Fruit fly (Drosophila melanogaster) whole organism, embryonic: ENCODE results near the gene holn1.
A peak's percentile ranks its signal among the peaks of the same experiment; 100 is the strongest.

Source experiments
- Aef1 ChIP-seq: fragments of 200-800 bp; sonication (Bioruptor generic); IDR thresholded peaks from 3 replicates; pipeline ENCODE4 v1.3.6; 2022; ENCODE audit warnings: missing biosample characterization, missing genetic modification characterization
- CG10979 ChIP-seq: fragments of 200-800 bp; sonication (Bioruptor generic); optimal IDR thresholded peaks from 2 replicates; lab custom pipeline; 2018; ENCODE audit warnings: missing biosample characterization, mild to moderate bottlenecking, missing genetic modification characterization, moderate library complexity
- CG12744 ChIP-seq: fragments of 200-800 bp; sonication (Bioruptor generic); optimal IDR thresholded peaks from 2 replicates; lab custom pipeline; 2016; ENCODE audit warnings: missing biosample characterization, missing genetic modification characterization
- CG14710 ChIP-seq: fragments of 200-800 bp; sonication (Bioruptor generic); optimal IDR thresholded peaks from 3 replicates; lab custom pipeline; 2019; ENCODE audit warnings: missing biosample characterization, mild to moderate bottlenecking, missing genetic modification characterization, moderate library complexity
- CG15073 ChIP-seq: fragments of 200-800 bp; sonication (Bioruptor generic); optimal IDR thresholded peaks from 2 replicates; lab custom pipeline; 2016; ENCODE audit warnings: missing biosample characterization, missing genetic modification characterization
- CG1647 ChIP-seq: fragments of 200-800 bp; sonication (Bioruptor generic); optimal IDR thresholded peaks from 3 replicates; lab custom pipeline; 2016; ENCODE audit warnings: missing biosample characterization, missing genetic modification characterization
- CG16779 ChIP-seq: fragments of 200-800 bp; sonication (Bioruptor generic); IDR thresholded peaks from 2 replicates; pipeline ENCODE4 v1.3.6; 2022; ENCODE audit warnings: missing biosample characterization, missing genetic modification characterization
- CG16815 ChIP-seq: fragments of 200-800 bp; sonication (Bioruptor generic); optimal IDR thresholded peaks from 3 replicates; lab custom pipeline; 2017; ENCODE audit warnings: missing biosample characterization, mild to moderate bottlenecking, missing genetic modification characterization
- CG1792 ChIP-seq: fragments of 200-800 bp; sonication (Bioruptor generic); optimal IDR thresholded peaks from 2 replicates; lab custom pipeline; 2016; ENCODE audit warnings: missing biosample characterization, missing genetic modification characterization
- CG2116 ChIP-seq: fragments of 200-800 bp; sonication (Bioruptor generic); optimal IDR thresholded peaks from 3 replicates; lab custom pipeline; 2018; ENCODE audit warnings: missing biosample characterization, mild to moderate bottlenecking, missing genetic modification characterization
- CG2199 ChIP-seq: fragments of 200-800 bp; sonication (Bioruptor generic); IDR thresholded peaks from 3 replicates; pipeline ENCODE4 v1.3.6; 2022; ENCODE audit warnings: missing biosample characterization, missing genetic modification characterization
- CG31365 ChIP-seq: fragments of 200-800 bp; sonication (Bioruptor generic); optimal IDR thresholded peaks from 2 replicates; lab custom pipeline; 2018; ENCODE audit warnings: missing biosample characterization, mild to moderate bottlenecking, missing genetic modification characterization
- CG31388 ChIP-seq: fragments of 200-800 bp; sonication (Bioruptor generic); optimal IDR thresholded peaks from 2 replicates; lab custom pipeline; 2016; ENCODE audit warnings: missing biosample characterization, missing genetic modification characterization
- CG3838 ChIP-seq: fragments of 200-800 bp; sonication (Bioruptor generic); optimal IDR thresholded peaks from 3 replicates; lab custom pipeline; 2016; ENCODE audit warnings: missing biosample characterization, missing genetic modification characterization
- CG3995 ChIP-seq: fragments of 200-800 bp; sonication (Bioruptor generic); optimal IDR thresholded peaks from 3 replicates; lab custom pipeline; 2016; ENCODE audit warnings: missing biosample characterization, missing genetic modification characterization
- CG5245 ChIP-seq: fragments of 200-800 bp; sonication (Bioruptor generic); optimal IDR thresholded peaks from 3 replicates; lab custom pipeline; 2016; ENCODE audit warnings: missing biosample characterization, missing genetic modification characterization
- CG6791 ChIP-seq: fragments of 200-800 bp; sonication (Bioruptor generic); IDR thresholded peaks from 3 replicates; pipeline ENCODE4 v1.3.6; 2022; ENCODE audit warnings: missing biosample characterization, missing genetic modification characterization; ENCODE audit not compliant: partially characterized antibody
- CG8290 ChIP-seq, 3 experiments: fragments of 200-800 bp; sonication (Bioruptor generic); optimal IDR thresholded peaks; 2 replicates each; lab custom pipeline; 2016 to 2019; ENCODE audit warnings: missing biosample characterization in 3 of 3, missing genetic modification characterization in 3 of 3, mild to moderate bottlenecking in 2 of 3, moderate library complexity in 1 of 3
- CG8765 ChIP-seq: fragments of 200-800 bp; sonication (Bioruptor generic); IDR thresholded peaks from 2 replicates; pipeline ENCODE4 v1.3.6; 2022; ENCODE audit warnings: missing biosample characterization, missing genetic modification characterization
- Camta ChIP-seq: fragments of 200-800 bp; sonication (Bioruptor generic); optimal IDR thresholded peaks from 2 replicates; lab custom pipeline; 2016; ENCODE audit warnings: missing biosample characterization, missing genetic modification characterization
- Dbx ChIP-seq: fragments of 200-800 bp; sonication (Bioruptor generic); IDR thresholded peaks from 3 replicates; pipeline ENCODE4 v1.3.6; 2022; ENCODE audit warnings: missing biosample characterization, missing genetic modification characterization
- Dip2 ChIP-seq: fragments of 200-800 bp; sonication (Bioruptor generic); IDR thresholded peaks from 2 replicates; pipeline ENCODE4 v1.3.6; 2022; ENCODE audit warnings: missing biosample characterization, missing genetic modification characterization
- Fer1 ChIP-seq: fragments of 200-800 bp; sonication (Bioruptor generic); optimal IDR thresholded peaks from 2 replicates; lab custom pipeline; 2017; ENCODE audit warnings: missing biosample characterization, mild to moderate bottlenecking, missing genetic modification characterization
- Gsc ChIP-seq: fragments of 200-800 bp; sonication (Bioruptor generic); IDR thresholded peaks from 2 replicates; pipeline ENCODE4 v1.3.6; 2022; ENCODE audit warnings: missing biosample characterization, missing genetic modification characterization
- H2.0 ChIP-seq: fragments of 200-800 bp; sonication (Bioruptor generic); IDR thresholded peaks from 2 replicates; pipeline ENCODE4 v1.3.6; 2022; ENCODE audit warnings: missing biosample characterization, missing genetic modification characterization
- Kr ChIP-seq: fragments of 200-800 bp; sonication (Bioruptor generic); optimal IDR thresholded peaks from 2 replicates; lab custom pipeline; 2017; ENCODE audit warnings: missing biosample characterization, mild to moderate bottlenecking, missing genetic modification characterization
- MTF-1 ChIP-seq: fragments of 200-800 bp; sonication (Bioruptor generic); optimal IDR thresholded peaks from 2 replicates; lab custom pipeline; 2018; ENCODE audit warnings: missing biosample characterization, mild to moderate bottlenecking, missing genetic modification characterization, borderline replicate concordance
- NfI ChIP-seq: fragments of 200-800 bp; sonication (Bioruptor generic); optimal IDR thresholded peaks from 3 replicates; lab custom pipeline; 2018; ENCODE audit warnings: missing biosample characterization, mild to moderate bottlenecking, missing genetic modification characterization, moderate library complexity
- Six4 ChIP-seq: fragments of 200-800 bp; sonication (Bioruptor generic); optimal IDR thresholded peaks from 2 replicates; lab custom pipeline; 2016; ENCODE audit warnings: missing biosample characterization, missing genetic modification characterization
- Taf1 ChIP-seq: fragments of 200-800 bp; sonication (Bioruptor generic); IDR thresholded peaks from 2 replicates; pipeline ENCODE4 v1.3.6; 2022; ENCODE audit warnings: missing biosample characterization, missing genetic modification characterization
- Tbp ChIP-seq: fragments of >200 bp; optimal IDR thresholded peaks from 2 replicates; lab custom pipeline; 2018; ENCODE audit warnings: missing biosample characterization, missing genetic modification characterization
- ab ChIP-seq: fragments of 200-800 bp; sonication (Bioruptor generic); optimal IDR thresholded peaks from 2 replicates; lab custom pipeline; 2016; ENCODE audit warnings: missing biosample characterization, missing genetic modification characterization
- bigmax ChIP-seq: fragments of 200-800 bp; sonication (Bioruptor generic); optimal IDR thresholded peaks from 2 replicates; lab custom pipeline; 2018; ENCODE audit warnings: missing biosample characterization, mild to moderate bottlenecking, missing genetic modification characterization
- chif ChIP-seq, 2 experiments: fragments of 200-800 bp; sonication (Bioruptor generic); optimal IDR thresholded peaks; 3 replicates each; lab custom pipeline; 2016; ENCODE audit warnings: missing biosample characterization in 2 of 2, missing genetic modification characterization in 2 of 2
- ci ChIP-seq: fragments of 200-800 bp; sonication (Bioruptor generic); IDR thresholded peaks from 3 replicates; pipeline ENCODE4 v1.3.6; 2022; ENCODE audit warnings: missing biosample characterization, missing genetic modification characterization
- crol ChIP-seq: fragments of 200-800 bp; sonication (Bioruptor generic); IDR thresholded peaks from 2 replicates; pipeline ENCODE4 v1.3.6; 2022; ENCODE audit warnings: missing biosample characterization, missing genetic modification characterization
- ewg ChIP-seq: fragments of 200-800 bp; sonication (Bioruptor generic); optimal IDR thresholded peaks from 3 replicates; lab custom pipeline; 2017; ENCODE audit warnings: mild to moderate bottlenecking, missing biosample characterization, missing genetic modification reagents, missing genetic modification characterization
- fd102C ChIP-seq: fragments of 200-800 bp; sonication (Bioruptor generic); optimal IDR thresholded peaks from 2 replicates; lab custom pipeline; 2018; ENCODE audit warnings: missing biosample characterization, mild to moderate bottlenecking, missing genetic modification characterization, moderate library complexity
- gro ChIP-seq: fragments of 200-800 bp; sonication (Bioruptor generic); optimal IDR thresholded peaks from 2 replicates; lab custom pipeline; 2016; ENCODE audit warnings: missing biosample characterization, missing genetic modification characterization
- lbe ChIP-seq: fragments of 200-800 bp; sonication (Bioruptor generic); optimal IDR thresholded peaks from 2 replicates; lab custom pipeline; 2016; ENCODE audit warnings: missing biosample characterization, mild to moderate bottlenecking, missing genetic modification characterization
- luna ChIP-seq: fragments of 200-800 bp; sonication (Bioruptor generic); optimal IDR thresholded peaks from 2 replicates; lab custom pipeline; 2016; ENCODE audit warnings: missing biosample characterization, missing genetic modification characterization
- onecut ChIP-seq: fragments of 200-800 bp; sonication (Bioruptor generic); IDR thresholded peaks from 2 replicates; pipeline ENCODE4 v1.3.6; 2022; ENCODE audit warnings: missing biosample characterization, missing genetic modification characterization
- org-1 ChIP-seq: fragments of 200-800 bp; sonication (Bioruptor generic); optimal IDR thresholded peaks from 2 replicates; lab custom pipeline; 2017; ENCODE audit warnings: missing biosample characterization, missing genetic modification characterization
- otp ChIP-seq: fragments of 200-800 bp; sonication (Bioruptor generic); IDR thresholded peaks from 3 replicates; pipeline ENCODE4, ENCODE4 v1.3.6; 2022; ENCODE audit warnings: missing biosample characterization, missing genetic modification characterization
- psq ChIP-seq: fragments of 200-800 bp; sonication (Bioruptor generic); optimal IDR thresholded peaks from 2 replicates; lab custom pipeline; 2017; ENCODE audit warnings: missing biosample characterization, missing genetic modification characterization
- pum ChIP-seq: fragments of 200-800 bp; sonication (Bioruptor generic); optimal IDR thresholded peaks from 2 replicates; lab custom pipeline; 2016; ENCODE audit warnings: missing biosample characterization, missing genetic modification characterization
- run ChIP-seq: fragments of 200-800 bp; sonication (Bioruptor generic); optimal IDR thresholded peaks from 3 replicates; lab custom pipeline; 2018; ENCODE audit warnings: missing biosample characterization, mild to moderate bottlenecking, missing genetic modification characterization
- sd ChIP-seq: fragments of 200-800 bp; sonication (Bioruptor generic); optimal IDR thresholded peaks from 3 replicates; lab custom pipeline; 2018; ENCODE audit warnings: missing biosample characterization, mild to moderate bottlenecking, missing genetic modification characterization, moderate library complexity
- sr ChIP-seq: fragments of 200-800 bp; sonication (Bioruptor generic); IDR thresholded peaks from 3 replicates; pipeline ENCODE4 v1.3.6; 2022; ENCODE audit warnings: missing biosample characterization, missing genetic modification characterization
- tup ChIP-seq: fragments of 200-800 bp; sonication (Bioruptor generic); optimal IDR thresholded peaks from 2 replicates; lab custom pipeline; 2016; ENCODE audit warnings: missing biosample characterization, mild to moderate bottlenecking, missing genetic modification characterization, moderate library complexity
- wek ChIP-seq: fragments of 200-800 bp; sonication (Bioruptor generic); optimal IDR thresholded peaks from 3 replicates; lab custom pipeline; 2018; ENCODE audit warnings: missing biosample characterization, mild to moderate bottlenecking, missing genetic modification characterization, moderate library complexity
- wor ChIP-seq: fragments of 200-800 bp; sonication (Bioruptor generic); IDR thresholded peaks from 2 replicates; pipeline ENCODE4 v1.3.6; 2022; ENCODE audit warnings: missing biosample characterization, missing genetic modification characterization

The holn1 gene

DNA sequence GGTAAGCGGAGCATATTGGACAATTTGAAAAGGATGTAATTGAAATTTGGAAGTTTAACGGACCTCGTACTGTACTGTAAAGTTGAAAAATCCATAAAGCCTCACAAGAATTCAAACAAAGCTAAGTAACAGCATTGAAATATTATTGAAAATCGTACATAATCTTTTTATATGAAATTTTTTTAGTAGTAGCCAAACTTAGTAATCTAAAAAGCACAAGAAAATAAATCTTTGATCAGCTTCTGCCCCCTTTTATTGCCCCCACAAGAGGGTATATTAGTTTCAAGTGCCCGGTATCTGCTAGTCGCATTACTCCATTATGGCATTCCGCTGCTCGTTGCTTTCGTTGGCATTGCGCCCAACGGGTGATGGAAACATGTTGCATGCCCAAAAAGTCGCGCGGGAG lies 31.1 kb downstream of the holn1 start (continued):
- TF ChIP-seq sr (GFP tag; lab: Robert Waterston, UW) (no peak), psq (peak; percentile 10), CG6791 (no peak), H2.0 (GFP tag; lab: Robert Waterston, UW) (peak; percentile 23; the same call in 1 of the 2 replicates), pum (GFP tag; lab: Kevin White, UChicago) (peak; percentile 53), Dbx (no peak), sd (tag; lab: Kevin White, UChicago) (peak; percentile 65), CG15073 (GFP tag; lab: Kevin White, UChicago) (no peak), CG10979 (tag; lab: Kevin White, UChicago) (peak; percentile 80), ab (no peak), Gsc (GFP tag; lab: Robert Waterston, UW) (peak; percentile 49), ewg (GFP tag; lab: Kevin White, UChicago) (peak; percentile 55), tup (GFP tag; lab: Kevin White, UChicago) (no peak), CG8290 (GFP tag; optimal IDR thresholded peaks at IDR 0.05; lab: Kevin White, UChicago) (no peak), CG8290 (tag; optimal IDR thresholded peaks at IDR 0.05; lab: Kevin White, UChicago) (no peak), CG31388 (GFP tag; lab: Kevin White, UChicago) (peak; percentile 40), onecut (GFP tag; lab: Robert Waterston, UW) (0 out of 2 replicates have a peak, but pooled peaks have one; percentile 15), Fer1 (no peak), wor (0 out of 2 replicates have a peak, but pooled peaks have one; percentile 46), Aef1 (no peak), run (tag; lab: Kevin White, UChicago) (no peak), Camta (GFP tag; lab: Kevin White, UChicago) (peak; percentile 66), CG3995 (GFP tag; lab: Kevin White, UChicago) (no peak), luna (GFP tag; lab: Kevin White, UChicago) (no peak), bigmax (GFP tag; lab: Kevin White, UChicago) (no peak), CG1792 (GFP tag; lab: Kevin White, UChicago) (peak; percentile 37), gro (GFP tag; lab: Kevin White, UChicago) (no peak), otp (no peak), Dip2 (no peak), CG5245 (GFP tag; lab: Kevin White, UChicago) (peak; percentile 62), CG14710 (tag; lab: Kevin White, UChicago) (peak; percentile 73), CG8765 (GFP tag; lab: Robert Waterston, UW) (no peak; the same call in 1 of the 2 replicates), ci (GFP tag; lab: Robert Waterston, UW) (no peak), Tbp (no peak), org-1 (peak; percentile 51), Six4 (GFP tag; lab: Kevin White, UChicago) (peak; percentile 60), CG2116 (peak; percentile 21), Taf1 (GFP tag; lab: Robert Waterston, UW) (no peak), CG16779 (no peak), lbe (GFP tag; lab: Kevin White, UChicago) (no peak), NfI (GFP tag; lab: Kevin White, UChicago) (no peak), CG12744 (GFP tag; lab: Kevin White, UChicago) (no peak), wek (GFP tag; lab: Kevin White, UChicago) (no peak), CG1647 (peak; percentile 14), crol (no peak), CG2199 (0 out of 3 replicates have a peak, but pooled peaks have one; percentile 30), chif (GFP tag; optimal IDR thresholded peaks at IDR 0.05; lab: Kevin White, UChicago) (peak; percentile 37 to 59), CG3838 (GFP tag; lab: Kevin White, UChicago) (no peak), CG31365 (no peak), CG16815 (GFP tag; lab: Kevin White, UChicago) (peak; percentile 57), fd102C (GFP tag; lab: Kevin White, UChicago) (no peak), MTF-1 (no peak), Kr (GFP tag; lab: Kevin White, UChicago) (no peak)
